Fruit fly (Drosophila melanogaster) whole organism, prepupa: ENCODE results near the gene Nrg.

Experiments
- Blimp-1 ChIP-seq: fragments of 200-800 bp; sonication (Bioruptor generic); optimal IDR thresholded peaks from 3 replicates; lab custom pipeline; 2017; ENCODE audit warnings: missing biosample characterization, missing genetic modification characterization, mild to moderate bottlenecking, moderate library complexity, missing genetic modification reagents
- CG10631 ChIP-seq: fragments of 200-800 bp; sonication (Bioruptor generic); optimal IDR thresholded peaks from 2 replicates; lab custom pipeline; 2016; ENCODE audit warnings: missing biosample characterization, missing genetic modification characterization
- CG10669 ChIP-seq: fragments of 200-800 bp; sonication (Bioruptor generic); optimal IDR thresholded peaks from 3 replicates; lab custom pipeline; 2018; ENCODE audit warnings: missing biosample characterization, mild to moderate bottlenecking, missing genetic modification characterization, moderate library complexity
- CG11294 ChIP-seq: fragments of 200-800 bp; sonication (Bioruptor generic); IDR thresholded peaks from 2 replicates; pipeline ENCODE4 v1.3.6; 2022; ENCODE audit warnings: missing biosample characterization, missing genetic modification characterization
- CG11762 ChIP-seq: fragments of 200-800 bp; sonication (Bioruptor generic); optimal IDR thresholded peaks from 3 replicates; lab custom pipeline; 2016; ENCODE audit warnings: missing biosample characterization, missing genetic modification characterization; ENCODE audit not compliant: insufficient read depth
- CG11902 ChIP-seq: fragments of 200-800 bp; sonication (Bioruptor generic); optimal IDR thresholded peaks from 3 replicates; lab custom pipeline; 2016; ENCODE audit warnings: missing biosample characterization, missing genetic modification characterization
- CG15336 ChIP-seq: fragments of 200-800 bp; sonication (Bioruptor generic); IDR thresholded peaks from 2 replicates; pipeline ENCODE4 v1.3.6; 2022; ENCODE audit warnings: missing biosample characterization, missing genetic modification characterization
- CG1621 ChIP-seq: fragments of 200-800 bp; sonication (Bioruptor generic); optimal IDR thresholded peaks from 3 replicates; lab custom pipeline; 2018; ENCODE audit warnings: missing biosample characterization, mild to moderate bottlenecking, missing genetic modification characterization
- CG16779 ChIP-seq: fragments of 200-800 bp; sonication (Bioruptor generic); optimal IDR thresholded peaks from 3 replicates; lab custom pipeline; 2017; ENCODE audit warnings: missing biosample characterization, mild to moderate bottlenecking, missing genetic modification characterization
- CG3032 ChIP-seq: fragments of 200-800 bp; optimal IDR thresholded peaks from 2 replicates; lab custom pipeline; 2019; ENCODE audit warnings: missing biosample characterization, mild to moderate bottlenecking, missing genetic modification characterization, moderate library complexity
- CG31627 ChIP-seq: fragments of 200-800 bp; sonication (Bioruptor generic); optimal IDR thresholded peaks from 3 replicates; lab custom pipeline; 2016; ENCODE audit warnings: missing biosample characterization, missing genetic modification characterization
- CG32006 ChIP-seq: fragments of 200-800 bp; sonication (Bioruptor generic); optimal IDR thresholded peaks from 3 replicates; lab custom pipeline; 2017; ENCODE audit warnings: missing biosample characterization, mild to moderate bottlenecking, missing genetic modification characterization
- CG3919 ChIP-seq: fragments of 200-800 bp; sonication (Bioruptor generic); optimal IDR thresholded peaks from 3 replicates; lab custom pipeline; 2016; ENCODE audit warnings: missing biosample characterization, missing genetic modification characterization
- CG4318 ChIP-seq: fragments of 200-800 bp; sonication (Bioruptor generic); optimal IDR thresholded peaks from 3 replicates; lab custom pipeline; 2017; ENCODE audit warnings: missing biosample characterization, mild to moderate bottlenecking, missing genetic modification characterization
- CG6163 ChIP-seq: fragments of 200-800 bp; sonication (Bioruptor generic); IDR thresholded peaks from 3 replicates; pipeline ENCODE4 v1.3.6; 2022; ENCODE audit warnings: missing biosample characterization, missing genetic modification characterization
- CG6276 ChIP-seq: fragments of 200-800 bp; sonication (Bioruptor generic); optimal IDR thresholded peaks from 2 replicates; lab custom pipeline; 2017; ENCODE audit warnings: missing biosample characterization, mild to moderate bottlenecking, missing genetic modification characterization
- CG6808 ChIP-seq: fragments of 200-800 bp; sonication (Bioruptor generic); optimal IDR thresholded peaks from 3 replicates; lab custom pipeline; 2017; ENCODE audit warnings: missing biosample characterization, missing genetic modification characterization, mild to moderate bottlenecking, moderate library complexity, missing genetic modification reagents
- CG6854 ChIP-seq: fragments of 200-800 bp; sonication (Bioruptor generic); optimal IDR thresholded peaks from 2 replicates; lab custom pipeline; 2017; ENCODE audit warnings: missing biosample characterization, mild to moderate bottlenecking, missing genetic modification characterization
- CG8319 ChIP-seq: fragments of 200-800 bp; sonication (Bioruptor generic); optimal IDR thresholded peaks from 3 replicates; lab custom pipeline; 2016; ENCODE audit warnings: missing biosample characterization, missing genetic modification characterization
- CG8632 ChIP-seq: fragments of 200-800 bp; sonication (Bioruptor generic); optimal IDR thresholded peaks from 3 replicates; lab custom pipeline; 2016; ENCODE audit warnings: missing biosample characterization, missing genetic modification characterization
- CG9139 ChIP-seq: fragments of 200-800 bp; sonication (Bioruptor generic); optimal IDR thresholded peaks from 3 replicates; lab custom pipeline; 2017; ENCODE audit warnings: missing biosample characterization, mild to moderate bottlenecking, missing genetic modification characterization
- Eip75B ChIP-seq: fragments of 200-800 bp; sonication (Bioruptor generic); optimal IDR thresholded peaks from 3 replicates; lab custom pipeline; 2016; ENCODE audit warnings: missing biosample characterization, missing genetic modification characterization
- Eip78C ChIP-seq: fragments of 200-800 bp; sonication (Bioruptor generic); peaks from one replicate; lab custom pipeline; 2016; ENCODE audit warnings: missing biosample characterization, missing genetic modification characterization
- Eip93F ChIP-seq: fragments of 200-800 bp; sonication (Bioruptor generic); optimal IDR thresholded peaks from 2 replicates; lab custom pipeline; 2016; ENCODE audit warnings: missing biosample characterization, mild to moderate bottlenecking, missing genetic modification characterization
- Ets21C ChIP-seq: fragments of 200-800 bp; sonication (Bioruptor generic); optimal IDR thresholded peaks from 3 replicates; lab custom pipeline; 2016; ENCODE audit warnings: missing biosample characterization, missing genetic modification characterization
- Hr38 ChIP-seq: sonication (Bioruptor generic); optimal IDR thresholded peaks from 2 replicates; lab custom pipeline; 2016; ENCODE audit warnings: missing biosample characterization, missing genetic modification characterization
- Hr39 ChIP-seq: fragments of 200-800 bp; sonication (Bioruptor generic); optimal IDR thresholded peaks from 2 replicates; lab custom pipeline; 2016; ENCODE audit warnings: missing biosample characterization, missing genetic modification characterization
- Hr4 ChIP-seq: fragments of 200-800 bp; sonication (Bioruptor generic); optimal IDR thresholded peaks from 3 replicates; lab custom pipeline; 2016; ENCODE audit warnings: missing biosample characterization, missing genetic modification characterization
- Lpt ChIP-seq: fragments of 200-800 bp; sonication (Bioruptor generic); optimal IDR thresholded peaks from 3 replicates; lab custom pipeline; 2016; ENCODE audit warnings: missing biosample characterization, missing genetic modification characterization
- Met ChIP-seq: fragments of 200-800 bp; sonication (Bioruptor generic); optimal IDR thresholded peaks from 3 replicates; lab custom pipeline; 2016; ENCODE audit warnings: missing biosample characterization, missing genetic modification characterization
- OdsH ChIP-seq: fragments of 200-800 bp; sonication (Bioruptor generic); optimal IDR thresholded peaks from 3 replicates; lab custom pipeline; 2016; ENCODE audit warnings: missing biosample characterization, missing genetic modification characterization
- Smox ChIP-seq: fragments of 200-800 bp; sonication (Bioruptor generic); optimal IDR thresholded peaks from 3 replicates; lab custom pipeline; 2016; ENCODE audit warnings: missing biosample characterization, missing genetic modification characterization
- Sox102F ChIP-seq: fragments of 200-800 bp; sonication (Bioruptor generic); optimal IDR thresholded peaks from 2 replicates; lab custom pipeline; 2016; ENCODE audit warnings: missing biosample characterization, mild to moderate bottlenecking, missing genetic modification characterization
- Sox15 ChIP-seq: fragments of 200-800 bp; sonication (Bioruptor generic); optimal IDR thresholded peaks from 3 replicates; lab custom pipeline; 2016; ENCODE audit warnings: missing biosample characterization, missing genetic modification characterization
- achi ChIP-seq: fragments of 200-800 bp; sonication (Bioruptor generic); optimal IDR thresholded peaks from 3 replicates; lab custom pipeline; 2016; ENCODE audit warnings: missing biosample characterization, missing genetic modification characterization
- acj6 ChIP-seq: fragments of 200-800 bp; sonication (Bioruptor generic); optimal IDR thresholded peaks from 3 replicates; lab custom pipeline; 2016; ENCODE audit warnings: missing biosample characterization, missing genetic modification characterization
- dac ChIP-seq: fragments of 200-800 bp; sonication (Bioruptor generic); optimal IDR thresholded peaks from 2 replicates; lab custom pipeline; 2017; ENCODE audit warnings: missing biosample characterization, mild to moderate bottlenecking, missing genetic modification characterization
- dsx ChIP-seq: fragments of 200-800 bp; optimal IDR thresholded peaks from 3 replicates; lab custom pipeline; 2019; ENCODE audit warnings: missing biosample characterization, mild to moderate bottlenecking, missing genetic modification characterization, moderate library complexity; ENCODE audit not compliant: poor library complexity, severe bottlenecking
- eg ChIP-seq: fragments of 200-800 bp; sonication (Bioruptor generic); IDR thresholded peaks from 3 replicates; pipeline ENCODE4 v1.3.6; 2022; ENCODE audit warnings: missing biosample characterization, missing genetic modification characterization
- esn ChIP-seq: fragments of 200-800 bp; sonication (Bioruptor generic); optimal IDR thresholded peaks from 2 replicates; lab custom pipeline; 2016; ENCODE audit warnings: missing biosample characterization, mild to moderate bottlenecking, missing genetic modification characterization, moderate library complexity
- fd59A ChIP-seq: fragments of 200-800 bp; sonication (Bioruptor generic); optimal IDR thresholded peaks from 2 replicates; lab custom pipeline; 2017; ENCODE audit warnings: missing biosample characterization, mild to moderate bottlenecking, missing genetic modification characterization, missing genetic modification reagents
- fd85E ChIP-seq: fragments of 200-800 bp; sonication (Bioruptor generic); optimal IDR thresholded peaks from 3 replicates; lab custom pipeline; 2016; ENCODE audit warnings: missing biosample characterization, missing genetic modification characterization
- fkh ChIP-seq: fragments of 200-800 bp; sonication (Bioruptor generic); optimal IDR thresholded peaks from 3 replicates; lab custom pipeline; 2017; ENCODE audit warnings: missing biosample characterization, mild to moderate bottlenecking, missing genetic modification characterization, moderate library complexity
- net ChIP-seq: fragments of 200-800 bp; sonication (Bioruptor generic); optimal IDR thresholded peaks from 3 replicates; lab custom pipeline; 2016; ENCODE audit warnings: missing biosample characterization, missing genetic modification characterization
- pdm3 ChIP-seq: fragments of 200-800 bp; sonication (Bioruptor generic); optimal IDR thresholded peaks from 3 replicates; lab custom pipeline; 2016; ENCODE audit warnings: missing biosample characterization, missing genetic modification characterization
- spab ChIP-seq: fragments of 200-800 bp; sonication (Bioruptor generic); optimal IDR thresholded peaks from 2 replicates; lab custom pipeline; 2017; ENCODE audit warnings: missing biosample characterization, mild to moderate bottlenecking, missing genetic modification characterization, missing genetic modification reagents
- svp ChIP-seq: fragments of 200-800 bp; sonication (Bioruptor generic); peaks from one replicate; lab custom pipeline; 2016; ENCODE audit warnings: missing biosample characterization, missing genetic modification characterization
- vri ChIP-seq: fragments of 200-800 bp; sonication (Bioruptor generic); optimal IDR thresholded peaks from 3 replicates; lab custom pipeline; 2016; ENCODE audit warnings: missing biosample characterization, mild to moderate bottlenecking, missing genetic modification characterization

Gene Nrg

dm6 chrX:8490976-8491345 lies 26.2 kb upstream of the Nrg start (continued):
- TF ChIP-seq acj6 (GFP tag; lab: Kevin White, UChicago), result peak; percentile 23
- peak; percentile 29 for TF ChIP-seq Eip75B (GFP tag; lab: Kevin White, UChicago)
- TF ChIP-seq Met (GFP tag; lab: Kevin White, UChicago), result peak; percentile 49
- no peak for TF ChIP-seq fd85E
- TF ChIP-seq net (GFP tag; lab: Kevin White, UChicago), result no peak
- TF ChIP-seq CG31627 (GFP tag; lab: Kevin White, UChicago), result peak; percentile 29
- TF ChIP-seq Hr39, result peak; percentile 20
- TF ChIP-seq Sox102F (GFP tag; lab: Kevin White, UChicago), result peak; percentile 17

- TF ChIP-seq Met (GFP tag; lab: Kevin White, UChicago) (peak; percentile 46), Smox (GFP tag; lab: Kevin White, UChicago) (peak; percentile 70), Hr39 (peak; percentile 50), CG15336 (no peak; the same call in 1 of the 2 replicates), CG6854 (GFP tag; lab: Kevin White, UChicago) (peak; percentile 50), Eip93F (GFP tag; lab: Kevin White, UChicago) (no peak), CG11902 (GFP tag; lab: Kevin White, UChicago) (no peak), Sox102F (GFP tag; lab: Kevin White, UChicago) (peak; percentile 51), Eip75B (GFP tag; lab: Kevin White, UChicago) (peak; percentile 19), net (GFP tag; lab: Kevin White, UChicago) (peak; percentile 48), pdm3 (GFP tag; lab: Kevin White, UChicago) (peak; percentile 59), fkh (GFP tag; lab: Kevin White, UChicago) (no peak), Hr38 (GFP tag; lab: Kevin White, UChicago) (peak; percentile 20), eg (GFP tag; lab: Robert Waterston, UW) (peak; percentile 50), dac (GFP tag; lab: Kevin White, UChicago) (peak; percentile 21), OdsH (peak; percentile 45), Ets21C (peak; percentile 55), CG11294 (GFP tag; lab: Robert Waterston, UW) (no peak), Hr4 (peak; percentile 40), spab (GFP tag; lab: Kevin White, UChicago) (peak; percentile 52), dsx (GFP tag; lab: Kevin White, UChicago) (peak; percentile 67), CG6808 (GFP tag; lab: Kevin White, UChicago) (peak; percentile 25), svp (peak; percentile 81), CG16779 (tag; lab: Kevin White, UChicago) (peak; percentile 14), CG11762 (GFP tag; lab: Kevin White, UChicago) (no peak), Blimp-1 (GFP tag; lab: Kevin White, UChicago) (no peak), achi (peak; percentile 45), CG4318 (GFP tag; lab: Kevin White, UChicago) (peak; percentile 4), CG3919 (GFP tag; lab: Kevin White, UChicago) (peak; percentile 42), CG6276 (GFP tag; lab: Kevin White, UChicago) (peak; percentile 65), CG8632 (GFP tag; lab: Kevin White, UChicago) (peak; percentile 58), CG8319 (GFP tag; lab: Kevin White, UChicago) (peak; percentile 41), Sox15 (peak; percentile 19), CG31627 (GFP tag; lab: Kevin White, UChicago) (peak; percentile 56), CG6163 (peak; percentile 59), CG32006 (GFP tag; lab: Kevin White, UChicago) (peak; percentile 55), CG10669 (GFP tag; lab: Kevin White, UChicago) (no peak), Lpt (GFP tag; lab: Kevin White, UChicago) (peak; percentile 32), CG1621 (tag; lab: Kevin White, UChicago) (peak; percentile 21), Eip78C (GFP tag; lab: Kevin White, UChicago) (peak; percentile 85), CG10631 (GFP tag; lab: Kevin White, UChicago) (peak; percentile 22), vri (peak; percentile 17), CG3032 (tag; lab: Kevin White, UChicago) (peak; percentile 62), fd59A (peak; percentile 27), CG9139 (GFP tag; lab: Kevin White, UChicago) (no peak), esn (GFP tag; lab: Kevin White, UChicago) (peak; percentile 61)
Measured at dm6 chrX:8491452-8492046, 25.6 kb upstream of the Nrg start.
